Fruit fly (Drosophila melanogaster) whole organism, pupa: Measurements from ENCODE around the gene Remo.

Experiments used
- CG10348 ChIP-seq: fragments of 200-800 bp; sonication (Bioruptor generic); IDR thresholded peaks from 2 replicates; pipeline ENCODE4 v1.3.6; 2022; ENCODE audit warnings: missing biosample characterization, missing genetic modification characterization
- CG12605 ChIP-seq: fragments of 200-800 bp; sonication (Bioruptor generic); IDR thresholded peaks from 2 replicates; pipeline ENCODE4 v1.3.6; 2022; ENCODE audit warnings: missing biosample characterization, missing genetic modification characterization
- CG13204 ChIP-seq: fragments of 200-800 bp; sonication (Bioruptor generic); optimal IDR thresholded peaks from 2 replicates; lab custom pipeline; 2018; ENCODE audit warnings: missing biosample characterization, mild to moderate bottlenecking, missing genetic modification characterization, moderate library complexity
- CG14655 ChIP-seq: fragments of 200-800 bp; sonication (Bioruptor generic); optimal IDR thresholded peaks from 3 replicates; lab custom pipeline; 2017; ENCODE audit warnings: mild to moderate bottlenecking, missing biosample characterization, missing genetic modification reagents, missing genetic modification characterization
- CG15710 ChIP-seq: fragments of 200-800 bp; sonication (Bioruptor generic); optimal IDR thresholded peaks from 2 replicates; lab custom pipeline; 2018; ENCODE audit warnings: missing biosample characterization, mild to moderate bottlenecking, missing genetic modification characterization, moderate library complexity
- CG17806 ChIP-seq: fragments of 200-800 bp; sonication (Bioruptor generic); optimal IDR thresholded peaks from 2 replicates; lab custom pipeline; 2018; ENCODE audit warnings: missing biosample characterization, mild to moderate bottlenecking, missing genetic modification characterization, moderate library complexity
- CG32121 ChIP-seq: fragments of 200-800 bp; sonication (Bioruptor generic); IDR thresholded peaks from 2 replicates; pipeline ENCODE4 v1.3.6; 2022; ENCODE audit warnings: missing biosample characterization, missing genetic modification characterization
- CG34367 ChIP-seq: fragments of 200-800 bp; sonication (Bioruptor generic); optimal IDR thresholded peaks from 2 replicates; lab custom pipeline; 2018; ENCODE audit warnings: missing biosample characterization, mild to moderate bottlenecking, missing genetic modification characterization
- CG4496 ChIP-seq: fragments of 200-800 bp; sonication (Bioruptor generic); IDR thresholded peaks from 3 replicates; pipeline ENCODE4 v1.3.6; 2022; ENCODE audit warnings: missing biosample characterization, missing genetic modification characterization
- CG8159 ChIP-seq: fragments of 200-800 bp; sonication (Bioruptor generic); optimal IDR thresholded peaks from 3 replicates; lab custom pipeline; 2018; ENCODE audit warnings: missing biosample characterization, mild to moderate bottlenecking, missing genetic modification characterization, moderate library complexity
- CG8301 ChIP-seq: fragments of 200-800 bp; sonication (Bioruptor generic); optimal IDR thresholded peaks from 2 replicates; lab custom pipeline; 2018; ENCODE audit warnings: missing biosample characterization, mild to moderate bottlenecking, missing genetic modification characterization
- CG9948 ChIP-seq: fragments of 200-800 bp; sonication (Bioruptor generic); optimal IDR thresholded peaks from 2 replicates; lab custom pipeline; 2018; ENCODE audit warnings: missing biosample characterization, mild to moderate bottlenecking, missing genetic modification characterization, moderate library complexity
- D1 ChIP-seq: fragments of 200-800 bp; sonication (Bioruptor generic); optimal IDR thresholded peaks from 2 replicates; lab custom pipeline; 2018; ENCODE audit warnings: missing biosample characterization, mild to moderate bottlenecking, missing genetic modification characterization, moderate library complexity
- EcR ChIP-seq: fragments of 200-800 bp; sonication (Bioruptor generic); optimal IDR thresholded peaks from 3 replicates; lab custom pipeline; 2019; ENCODE audit warnings: missing biosample characterization, missing genetic modification characterization, mild to moderate bottlenecking, moderate library complexity, missing genetic modification reagents
- Ets98B ChIP-seq: fragments of 200-800 bp; sonication (Bioruptor generic); IDR thresholded peaks from 2 replicates; pipeline ENCODE4 v1.3.6; 2022; ENCODE audit warnings: missing biosample characterization, missing genetic modification characterization
- Pif1A ChIP-seq: fragments of 200-800 bp; sonication (Bioruptor generic); optimal IDR thresholded peaks from 3 replicates; lab custom pipeline; 2016; ENCODE audit warnings: missing biosample characterization, missing genetic modification characterization
- Pif1B ChIP-seq: fragments of 200-800 bp; sonication (Bioruptor generic); optimal IDR thresholded peaks from 3 replicates; lab custom pipeline; 2016; ENCODE audit warnings: missing biosample characterization, missing genetic modification characterization
- Snoo ChIP-seq: fragments of 200-800 bp; sonication (Bioruptor generic); optimal IDR thresholded peaks from 3 replicates; lab custom pipeline; 2017; ENCODE audit warnings: missing biosample characterization, mild to moderate bottlenecking, missing genetic modification characterization, inconsistent platforms
- fd96Ca ChIP-seq: fragments of 200-800 bp; sonication (Bioruptor generic); IDR thresholded peaks from 3 replicates; pipeline ENCODE4 v1.3.6; 2022; ENCODE audit warnings: missing biosample characterization, missing genetic modification characterization
- gl ChIP-seq: fragments of 200-800 bp; sonication (Bioruptor generic); optimal IDR thresholded peaks from 2 replicates; lab custom pipeline; 2018; ENCODE audit warnings: missing biosample characterization, mild to moderate bottlenecking, missing genetic modification characterization
- rn ChIP-seq: fragments of 200-800 bp; sonication (Bioruptor generic); IDR thresholded peaks from 2 replicates; pipeline ENCODE4 v1.3.6; 2022; ENCODE audit warnings: missing biosample characterization, missing genetic modification characterization

Remo gene

DNA sequence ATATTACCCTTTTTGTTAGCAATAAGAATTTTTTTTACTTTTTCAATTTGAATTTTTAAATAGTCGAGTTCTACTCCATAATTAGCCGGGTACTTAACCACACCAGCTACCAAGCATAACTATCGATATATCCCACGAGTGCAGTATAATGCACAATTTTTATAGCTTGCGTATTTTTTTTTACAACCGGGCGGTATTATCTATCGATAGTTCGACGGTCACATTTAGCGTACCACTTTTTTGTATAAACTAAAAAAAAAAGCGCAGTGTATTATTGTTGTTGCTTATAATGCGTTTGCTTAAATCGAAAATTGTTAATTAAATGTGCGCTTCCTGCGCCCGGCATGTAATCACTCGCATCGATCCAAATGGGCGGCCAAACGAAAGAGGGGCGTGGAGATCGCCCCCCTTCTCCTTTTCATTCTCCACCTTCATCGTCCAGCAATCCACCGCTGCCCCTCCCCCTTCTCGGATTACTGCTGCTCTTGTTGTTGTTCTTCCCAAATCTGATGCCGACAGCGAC is at the start of gene Remo:
Gene Remo, plus strand, starts transcription at position 198 of the 523 bp plus-strand sequence.
- TF ChIP-seq EcR = peak; percentile 66
- no peak for TF ChIP-seq CG10348 (GFP tag; lab: Robert Waterston, UW)
- TF ChIP-seq, all 21 proteins: peak for 1

dm6 chrX:13238294-13238917 is 49.4 kb upstream of the Remo start:
- TF ChIP-seq CG10348 (GFP tag; lab: Robert Waterston, UW) (0 out of 2 replicates have a peak, but pooled peaks have one; percentile 25), CG12605 (GFP tag; lab: Robert Waterston, UW) (peak; percentile 74), CG8301 (tag; lab: Kevin White, UChicago) (peak; percentile 84), CG32121 (GFP tag; lab: Robert Waterston, UW) (peak; percentile 93), CG9948 (tag; lab: Kevin White, UChicago) (peak; percentile 54), CG15710 (tag; lab: Kevin White, UChicago) (peak; percentile 12), CG4496 (peak; percentile 90), Pif1A (GFP tag; lab: Kevin White, UChicago) (peak; percentile 60), D1 (tag; lab: Kevin White, UChicago) (no peak), EcR (no peak), CG14655 (GFP tag; lab: Kevin White, UChicago) (peak; percentile 81), CG34367 (tag; lab: Kevin White, UChicago) (peak; percentile 7), fd96Ca (peak; percentile 71), rn (peak; percentile 42; the same call in 1 of the 2 replicates), CG8159 (tag; lab: Kevin White, UChicago) (peak; percentile 12), Ets98B (GFP tag; lab: Robert Waterston, UW) (peak; percentile 89), CG17806 (tag; lab: Kevin White, UChicago) (peak; percentile 50), Pif1B (GFP tag; lab: Kevin White, UChicago) (peak; percentile 40), CG13204 (no peak), Snoo (tag; lab: Kevin White, UChicago) (peak; percentile 11), gl (tag; lab: Kevin White, UChicago) (no peak)

- TF ChIP-seq CG8159 (tag; lab: Kevin White, UChicago) (no peak), CG4496 (no peak), CG12605 (GFP tag; lab: Robert Waterston, UW) (no peak), CG15710 (tag; lab: Kevin White, UChicago) (no peak), CG8301 (tag; lab: Kevin White, UChicago) (no peak), CG13204 (no peak), Snoo (tag; lab: Kevin White, UChicago) (no peak), CG17806 (tag; lab: Kevin White, UChicago) (no peak), CG10348 (GFP tag; lab: Robert Waterston, UW) (no peak), Pif1A (GFP tag; lab: Kevin White, UChicago) (no peak), CG34367 (tag; lab: Kevin White, UChicago) (no peak), gl (tag; lab: Kevin White, UChicago) (no peak), CG32121 (GFP tag; lab: Robert Waterston, UW) (no peak), EcR (no peak), CG14655 (GFP tag; lab: Kevin White, UChicago) (no peak), fd96Ca (no peak), Ets98B (GFP tag; lab: Robert Waterston, UW) (no peak), rn (no peak)
Measured at dm6 chrX:13240812-13241211, 47.0 kb upstream of the Remo start.

DNA sequence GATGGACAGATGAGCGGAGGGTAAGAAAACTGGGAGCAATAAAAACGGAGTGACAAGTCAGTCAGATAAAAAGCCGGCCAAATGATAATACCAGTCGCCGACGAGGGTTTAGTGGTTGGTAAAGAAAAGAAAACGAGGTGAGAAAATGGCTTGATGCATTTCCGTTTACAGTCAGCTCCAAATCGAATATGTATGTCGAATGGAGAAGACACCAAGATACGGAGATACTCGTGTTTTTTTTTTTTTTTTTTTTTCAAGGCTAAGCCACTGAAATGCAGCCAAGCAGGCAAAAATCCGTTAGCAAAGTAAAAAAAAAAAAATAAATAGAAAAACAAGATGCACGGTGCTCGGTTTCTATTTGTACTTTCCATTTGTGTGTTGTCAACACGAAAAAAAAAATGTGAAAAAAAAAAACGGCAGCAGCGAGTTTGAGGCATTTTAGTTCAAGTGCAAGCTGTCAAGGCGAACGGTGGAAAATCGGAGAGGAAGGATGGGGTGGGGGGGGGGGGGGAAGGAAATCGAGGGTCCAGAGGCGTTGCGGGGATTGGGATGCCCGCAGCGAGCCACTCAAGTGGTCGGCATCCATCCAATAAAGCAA is 44.0 kb upstream of the Remo start:
- no peak for TF ChIP-seq Snoo (tag; lab: Kevin White, UChicago)
- no peak for TF ChIP-seq D1 (tag; lab: Kevin White, UChicago)
- no peak for TF ChIP-seq CG9948 (tag; lab: Kevin White, UChicago)
- no peak for TF ChIP-seq rn
- TF ChIP-seq fd96Ca = 0 out of 3 replicates have a peak, but pooled peaks have one; percentile 22
- no peak for TF ChIP-seq CG10348 (GFP tag; lab: Robert Waterston, UW)
- peak; percentile 16 for TF ChIP-seq Pif1A (GFP tag; lab: Kevin White, UChicago)
- no peak for TF ChIP-seq EcR
- no peak for TF ChIP-seq Ets98B (GFP tag; lab: Robert Waterston, UW)
- TF ChIP-seq Pif1B (GFP tag; lab: Kevin White, UChicago) = no peak
- TF ChIP-seq CG8301 (tag; lab: Kevin White, UChicago) = no peak
- TF ChIP-seq gl (tag; lab: Kevin White, UChicago) = no peak
- TF ChIP-seq CG15710 (tag; lab: Kevin White, UChicago) = no peak
- TF ChIP-seq CG32121 (GFP tag; lab: Robert Waterston, UW) = no peak
- peak; percentile 38; the same call in 1 of the 3 replicates for TF ChIP-seq CG4496
- no peak for TF ChIP-seq CG34367 (tag; lab: Kevin White, UChicago)
- TF ChIP-seq CG12605 (GFP tag; lab: Robert Waterston, UW) = peak; percentile 38
- peak; percentile 2 for TF ChIP-seq CG8159 (tag; lab: Kevin White, UChicago)
- no peak for TF ChIP-seq CG13204
- TF ChIP-seq CG17806 (tag; lab: Kevin White, UChicago) = no peak
- TF ChIP-seq CG14655 (GFP tag; lab: Kevin White, UChicago) = no peak
- TF ChIP-seq, all 21 proteins: peak for 5

dm6 chrX:13244462-13244861 is 43.4 kb upstream of the Remo start:
- no peak for TF ChIP-seq CG10348 (GFP tag; lab: Robert Waterston, UW)
- peak; percentile 81 for TF ChIP-seq Pif1A (GFP tag; lab: Kevin White, UChicago)
- TF ChIP-seq CG34367 (tag; lab: Kevin White, UChicago) = peak; percentile 78
- TF ChIP-seq CG13204 = peak; percentile 10
- peak; percentile 54 for TF ChIP-seq D1 (tag; lab: Kevin White, UChicago)
- 0 out of 2 replicates have a peak, but pooled peaks have one; percentile 25 for TF ChIP-seq rn
- TF ChIP-seq fd96Ca = peak; percentile 61
- TF ChIP-seq CG17806 (tag; lab: Kevin White, UChicago) = peak; percentile 82
- TF ChIP-seq Snoo (tag; lab: Kevin White, UChicago) = peak; percentile 63
- peak; percentile 82 for TF ChIP-seq Pif1B (GFP tag; lab: Kevin White, UChicago)
- TF ChIP-seq CG8301 (tag; lab: Kevin White, UChicago) = peak; percentile 67
- peak; percentile 58 for TF ChIP-seq Ets98B (GFP tag; lab: Robert Waterston, UW)
- TF ChIP-seq EcR = no peak
- TF ChIP-seq CG32121 (GFP tag; lab: Robert Waterston, UW) = peak; percentile 40; the same call in 1 of the 2 replicates
- peak; percentile 82 for TF ChIP-seq CG8159 (tag; lab: Kevin White, UChicago)
- peak; percentile 74 for TF ChIP-seq CG14655 (GFP tag; lab: Kevin White, UChicago)
- TF ChIP-seq CG15710 (tag; lab: Kevin White, UChicago) = peak; percentile 80
- TF ChIP-seq CG12605 (GFP tag; lab: Robert Waterston, UW) = peak; percentile 38; the same call in 1 of the 2 replicates
- peak; percentile 73 for TF ChIP-seq CG9948 (tag; lab: Kevin White, UChicago)
- TF ChIP-seq gl (tag; lab: Kevin White, UChicago) = peak; percentile 36
- peak; percentile 75; the same call in 2 of the 3 replicates for TF ChIP-seq CG4496
- TF ChIP-seq, all 21 proteins: peak for 19
